Worm (Caenorhabditis elegans): ENCODE data around the gene F58H1.8.
A peak's percentile ranks its signal among the peaks of the same experiment; 100 is the strongest.

DNA sequence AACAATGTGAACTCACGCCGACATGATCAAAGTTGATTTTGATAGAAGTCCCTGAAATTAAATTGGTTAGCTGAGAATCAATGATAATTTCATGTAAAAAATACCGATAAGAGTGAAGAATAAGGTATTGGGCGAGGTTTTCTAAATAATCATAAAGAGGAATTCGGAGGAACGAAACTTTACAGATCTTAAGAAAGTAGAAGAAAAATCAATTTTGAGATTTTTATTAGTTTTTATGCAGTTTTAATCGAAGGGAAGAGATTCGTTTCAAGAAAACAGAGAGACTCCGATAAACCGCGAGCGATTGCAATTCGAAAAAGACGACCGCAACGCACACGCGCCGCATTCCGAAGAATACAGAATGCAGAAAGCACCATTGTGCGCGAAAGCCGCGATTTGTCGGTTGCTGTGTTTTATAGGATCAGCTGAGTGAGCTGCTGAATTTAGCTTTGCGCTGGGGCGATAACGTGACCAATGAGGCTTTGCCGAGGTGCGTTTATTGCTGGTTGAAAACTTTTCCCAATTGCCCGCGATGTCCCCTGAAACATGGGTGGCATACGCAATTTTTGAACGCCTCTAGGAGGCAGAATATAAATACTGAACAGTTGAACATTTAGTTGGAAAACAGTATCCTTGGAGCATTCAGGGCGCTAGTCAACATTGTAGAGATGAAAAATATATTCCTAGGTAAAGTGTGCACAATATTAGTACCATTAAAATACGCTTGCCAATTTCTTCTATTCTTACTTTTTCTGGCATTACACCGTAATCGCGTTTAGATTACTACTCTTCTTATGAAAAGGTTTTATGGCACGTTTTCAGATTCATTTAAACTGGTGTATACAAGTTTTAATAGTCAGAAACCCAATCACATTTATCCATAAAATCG, 45.0 kb downstream of the F58H1.8 start, which contains the start of gene snr-4:
- TF ChIP-seq aly-2 (tag; optimal IDR thresholded peaks at IDR 0.05): peak; percentile 91
- peak; percentile 97 for TF ChIP-seq swsn-7 (tag; optimal IDR thresholded peaks at IDR 0.05)
